Worm (Caenorhabditis elegans) whole organism, young adult: ENCODE data around the gene frl-1.

ENCODE experiments used
- B0336.3 ChIP-seq: fragments of 200-800 bp; sonication (Bioruptor generic); IDR thresholded peaks from 2 replicates; pipeline ENCODE4 v1.3.6; 2022; ENCODE audit warnings: missing genetic modification characterization, missing compliant biosample characterization
- C17E4.6 ChIP-seq: fragments of 200-800 bp; sonication (Bioruptor generic); IDR thresholded peaks from 2 replicates; pipeline ENCODE4 v1.3.6; 2022; ENCODE audit warnings: missing genetic modification reagents, missing genetic modification characterization, missing compliant biosample characterization
- D2030.7 ChIP-seq: fragments of 200-800 bp; sonication (Bioruptor generic); IDR thresholded peaks from 2 replicates; pipeline ENCODE4 v1.3.6; 2022; ENCODE audit warnings: missing genetic modification reagents, missing genetic modification characterization, missing compliant biosample characterization
- F23B12.7 ChIP-seq: sonication (generic microtip); optimal IDR thresholded peaks from 2 replicates; lab custom pipeline; 2017; ENCODE audit warnings: missing genetic modification characterization, mild to moderate bottlenecking, missing compliant biosample characterization, antibody characterized with exemption, moderate library complexity; ENCODE audit not compliant: insufficient read depth
- F33H1.4 ChIP-seq: fragments of 200-800 bp; sonication (Bioruptor generic); IDR thresholded peaks from 2 replicates; pipeline ENCODE4 v1.3.6; 2022; ENCODE audit warnings: missing genetic modification reagents, missing genetic modification characterization, missing compliant biosample characterization
- F39B2.1 ChIP-seq: fragments of 200-800 bp; sonication (Bioruptor generic); IDR thresholded peaks from 2 replicates; pipeline ENCODE4 v1.3.6; 2022; ENCODE audit warnings: missing genetic modification reagents, missing genetic modification characterization, missing compliant biosample characterization
- F52B5.7 ChIP-seq: sonication (generic microtip); optimal IDR thresholded peaks from 2 replicates; lab custom pipeline; 2016; ENCODE audit warnings: mild to moderate bottlenecking, missing genetic modification characterization, missing compliant biosample characterization
- K11D2.4 ChIP-seq: fragments of 200-800 bp; sonication (Bioruptor generic); IDR thresholded peaks from 2 replicates; pipeline ENCODE4 v1.3.6; 2022; ENCODE audit warnings: missing genetic modification reagents, missing genetic modification characterization, missing compliant biosample characterization
- Y53F4B.3 ChIP-seq: fragments of 200-800 bp; sonication (Bioruptor generic); IDR thresholded peaks from 2 replicates; pipeline ENCODE4 v1.3.6; 2022; ENCODE audit warnings: missing genetic modification reagents, missing genetic modification characterization, missing compliant biosample characterization
- Y56A3A.18 ChIP-seq: fragments of 200-800 bp; sonication (Bioruptor generic); IDR thresholded peaks from 2 replicates; pipeline ENCODE4 v1.3.6; 2022; ENCODE audit warnings: missing genetic modification reagents, missing genetic modification characterization, missing compliant biosample characterization
- Y67H2A.10 ChIP-seq: fragments of 200-800 bp; sonication (Bioruptor generic); conservative IDR thresholded peaks from 2 replicates; pipeline ENCODE4 v1.3.6; 2022; ENCODE audit warnings: missing genetic modification reagents, missing genetic modification characterization, missing compliant biosample characterization
- Y79H2A.3 ChIP-seq: fragments of 200-800 bp; sonication (Bioruptor generic); conservative IDR thresholded peaks from 2 replicates; pipeline ENCODE4 v1.3.6; 2022; ENCODE audit warnings: missing genetic modification reagents, missing genetic modification characterization, missing compliant biosample characterization
- aptf-2 ChIP-seq: fragments of 200-800 bp; sonication (Bioruptor generic); conservative IDR thresholded peaks from 2 replicates; pipeline ENCODE4 v1.3.6; 2022; ENCODE audit warnings: missing genetic modification reagents, missing genetic modification characterization, missing compliant biosample characterization
- atf-7 ChIP-seq: sonication (generic microtip); optimal IDR thresholded peaks from 2 replicates; lab custom pipeline; 2017; ENCODE audit warnings: mild to moderate bottlenecking, missing genetic modification characterization, missing compliant biosample characterization
- attf-5 ChIP-seq: fragments of 200-800 bp; sonication (Bioruptor generic); optimal IDR thresholded peaks from 2 replicates; lab custom pipeline; 2018; ENCODE audit warnings: mild to moderate bottlenecking, missing genetic modification characterization, missing compliant biosample characterization
- ceh-100 ChIP-seq: fragments of 200-800 bp; sonication (Bioruptor generic); IDR thresholded peaks from 2 replicates; pipeline ENCODE4 v1.3.6; 2022; ENCODE audit warnings: missing genetic modification reagents, missing genetic modification characterization, missing compliant biosample characterization
- ceh-58 ChIP-seq: fragments of 200-800 bp; sonication (Bioruptor generic); IDR thresholded peaks from 2 replicates; pipeline ENCODE4 v1.3.6; 2022; ENCODE audit warnings: missing genetic modification characterization, missing compliant biosample characterization
- ceh-91 ChIP-seq: fragments of 200-800 bp; sonication (Bioruptor generic); IDR thresholded peaks from 2 replicates; pipeline ENCODE4 v1.3.6; 2022; ENCODE audit warnings: missing genetic modification reagents, missing genetic modification characterization, missing compliant biosample characterization
- ekl-4 ChIP-seq: fragments of 200-800 bp; sonication (Bioruptor generic); IDR thresholded peaks from 2 replicates; pipeline ENCODE4 v1.3.6; 2022; ENCODE audit warnings: missing genetic modification reagents, missing genetic modification characterization, missing compliant biosample characterization
- ets-4 ChIP-seq: fragments of 200-800 bp; sonication (Bioruptor generic); optimal IDR thresholded peaks from 2 replicates; lab custom pipeline; 2018; ENCODE audit warnings: mild to moderate bottlenecking, missing genetic modification characterization, missing compliant biosample characterization
- gei-17 ChIP-seq: fragments of 200-800 bp; sonication (Bioruptor generic); optimal IDR thresholded peaks from 2 replicates; lab custom pipeline; 2018; ENCODE audit warnings: mild to moderate bottlenecking, missing genetic modification characterization, missing compliant biosample characterization
- hmg-20 ChIP-seq: fragments of 200-800 bp; sonication (Bioruptor generic); IDR thresholded peaks from 2 replicates; pipeline ENCODE4 v1.3.6; 2022; ENCODE audit warnings: missing genetic modification reagents, missing genetic modification characterization, missing compliant biosample characterization
- hsf-1 ChIP-seq: fragments of 200-800 bp; sonication (Bioruptor generic); IDR thresholded peaks from 2 replicates; pipeline ENCODE4 v1.3.6; 2022; ENCODE audit warnings: missing genetic modification reagents, missing genetic modification characterization, missing compliant biosample characterization
- lag-1 ChIP-seq: fragments of 200-800 bp; sonication (Bioruptor generic); IDR thresholded peaks from 2 replicates; pipeline ENCODE4 v1.3.6; 2022; ENCODE audit warnings: missing genetic modification reagents, missing genetic modification characterization, missing compliant biosample characterization
- let-607 ChIP-seq, 2 experiments: fragments of 200-800 bp in 1 of 2; sonication (Bioruptor generic) in 1 of 2; sonication (generic microtip) in 1 of 2; optimal IDR thresholded peaks; 2 replicates each; lab custom pipeline; 2016 to 2018; ENCODE audit warnings: mild to moderate bottlenecking in 2 of 2, missing compliant biosample characterization in 2 of 2, missing genetic modification characterization in 2 of 2, moderate library complexity in 2 of 2, missing genotype in 1 of 2
- lin-35 ChIP-seq, 3 experiments: fragments of 150-350 bp in 2 of 3; sonication (generic microtip) in 1 of 3; optimal IDR thresholded peaks; 2 replicates each; lab custom pipeline; 2014 to 2018; ENCODE audit warnings: missing biosample characterization in 3 of 3, missing genetic modification characterization in 3 of 3, missing genetic modification reagents in 3 of 3
- lin-54 ChIP-seq: fragments of 200-800 bp; sonication (Bioruptor generic); optimal IDR thresholded peaks from 2 replicates; lab custom pipeline; 2018; ENCODE audit warnings: mild to moderate bottlenecking, missing genetic modification characterization, missing compliant biosample characterization
- lsl-1 ChIP-seq: fragments of 200-800 bp; sonication (Bioruptor generic); optimal IDR thresholded peaks from 2 replicates; lab custom pipeline; 2018; ENCODE audit warnings: mild to moderate bottlenecking, missing genetic modification characterization, moderate library complexity, missing compliant biosample characterization
- madf-6 ChIP-seq: fragments of 200-800 bp; sonication (Bioruptor generic); IDR thresholded peaks from 2 replicates; pipeline ENCODE4 v1.3.6; 2022; ENCODE audit warnings: missing genetic modification reagents, missing genetic modification characterization, missing compliant biosample characterization
- madf-8 ChIP-seq: fragments of 200-800 bp; sonication (Bioruptor generic); conservative IDR thresholded peaks from 2 replicates; pipeline ENCODE4 v1.3.6; 2022; ENCODE audit warnings: missing genetic modification reagents, missing genetic modification characterization, missing compliant biosample characterization
- nfya-2 ChIP-seq: fragments of 200-800 bp; sonication (Bioruptor generic); IDR thresholded peaks from 2 replicates; pipeline ENCODE4 v1.3.6; 2022; ENCODE audit warnings: missing genetic modification reagents, missing genetic modification characterization, missing compliant biosample characterization
- nfyb-1 ChIP-seq: fragments of 200-800 bp; sonication (Bioruptor generic); IDR thresholded peaks from 2 replicates; pipeline ENCODE4 v1.3.6; 2022; ENCODE audit warnings: missing genetic modification reagents, missing genetic modification characterization, missing compliant biosample characterization
- nhr-120 ChIP-seq: fragments of 200-800 bp; sonication (Bioruptor generic); IDR thresholded peaks from 2 replicates; pipeline ENCODE4 v1.3.6; 2022; ENCODE audit warnings: missing genetic modification characterization, missing compliant biosample characterization
- nhr-90 ChIP-seq: sonication (generic microtip); optimal IDR thresholded peaks from 2 replicates; lab custom pipeline; 2016; ENCODE audit warnings: missing genotype, mild to moderate bottlenecking, missing genetic modification characterization, missing compliant biosample characterization
- rec-8 ChIP-seq, 2 experiments: sonication (generic microtip); optimal IDR thresholded peaks; 2 replicates each; lab custom pipeline; 2016; ENCODE audit warnings: mild to moderate bottlenecking in 2 of 2, missing genetic modification characterization in 2 of 2, missing genetic modification reagents in 2 of 2, missing genotype in 2 of 2, missing biosample characterization in 1 of 2, missing compliant biosample characterization in 1 of 2, moderate library complexity in 1 of 2
- sdz-38 ChIP-seq: sonication (generic microtip); optimal IDR thresholded peaks from 2 replicates; lab custom pipeline; 2016; ENCODE audit warnings: missing genotype, missing genetic modification characterization, missing compliant biosample characterization
- snpc-3.4 ChIP-seq: sonication (generic microtip); optimal IDR thresholded peaks from 2 replicates; lab custom pipeline; 2017; ENCODE audit warnings: missing genetic modification characterization, mild to moderate bottlenecking, missing compliant biosample characterization, antibody characterized with exemption, moderate library complexity, missing genotype, missing genetic modification reagents
- snpc-4 ChIP-seq, 5 experiments: fragments of 150-350 bp in 1 of 5; sonication (generic microtip) in 4 of 5; optimal IDR thresholded peaks; 2 replicates each; lab custom pipeline; 2014 to 2018; ENCODE audit warnings: missing genetic modification characterization in 5 of 5, missing biosample characterization in 3 of 5, antibody characterized with exemption in 2 of 5, mild to moderate bottlenecking in 2 of 5, missing compliant biosample characterization in 2 of 5, missing genotype in 2 of 5, moderate library complexity in 2 of 5, missing genetic modification reagents in 1 of 5
- sptf-2 ChIP-seq: fragments of 200-800 bp; sonication (Bioruptor generic); optimal IDR thresholded peaks from 2 replicates; lab custom pipeline; 2018; ENCODE audit warnings: mild to moderate bottlenecking, missing genetic modification characterization, missing compliant biosample characterization
- xnd-1 ChIP-seq: sonication (generic microtip); optimal IDR thresholded peaks from 2 replicates; lab custom pipeline; 2016; ENCODE audit warnings: missing genotype, missing genetic modification reagents, missing genetic modification characterization, missing compliant biosample characterization
- zfh-2 ChIP-seq: fragments of 200-800 bp; sonication (Bioruptor generic); conservative IDR thresholded peaks from 2 replicates; pipeline ENCODE4 v1.3.6; 2022; ENCODE audit warnings: missing genetic modification reagents, missing genetic modification characterization, missing compliant biosample characterization
- zim-3 ChIP-seq: sonication (generic microtip); optimal IDR thresholded peaks from 2 replicates; lab custom pipeline; 2017; ENCODE audit warnings: mild to moderate bottlenecking, missing genetic modification characterization, moderate library complexity, missing compliant biosample characterization
- ztf-18 ChIP-seq: sonication (generic microtip); optimal IDR thresholded peaks from 2 replicates; lab custom pipeline; 2016; ENCODE audit warnings: missing genotype, mild to moderate bottlenecking, missing genetic modification characterization, missing compliant biosample characterization
- ztf-22 ChIP-seq: fragments of 200-800 bp; sonication (Bioruptor generic); optimal IDR thresholded peaks from 2 replicates; lab custom pipeline; 2018; ENCODE audit warnings: mild to moderate bottlenecking, missing genetic modification characterization, moderate library complexity, missing compliant biosample characterization

The frl-1 gene

DNA sequence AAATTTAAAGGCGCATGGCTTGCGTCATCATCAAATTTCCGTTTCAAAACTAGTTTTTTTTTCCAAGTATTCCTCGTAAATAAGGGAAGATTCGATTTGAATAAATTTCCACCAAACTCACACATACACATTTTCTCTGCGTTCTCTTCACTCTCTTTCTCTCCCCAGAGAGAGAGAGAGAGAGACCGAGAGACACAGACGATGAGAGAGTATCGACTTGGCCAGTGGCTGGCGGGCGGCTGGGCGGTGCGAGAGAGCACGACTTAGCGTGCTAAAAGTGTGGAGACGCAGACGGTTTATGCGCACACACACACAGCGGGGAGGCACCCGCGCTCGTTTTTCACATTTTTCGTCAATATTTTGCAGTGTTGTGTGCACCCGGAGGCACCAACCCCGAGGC, 23.1 kb upstream of the frl-1 start (continued):
- TF ChIP-seq ekl-4 (0 out of 2 replicates have a peak, but pooled peaks have one; percentile 31), hsf-1 (no peak), lin-35 (GFP tag; optimal IDR thresholded peaks at IDR 0.05; lab: Kevin White, UChicago) (peak in 1 of 3 experiments; percentile 15), Y67H2A.10 (no peak), zfh-2 (peak; percentile 96), C17E4.6 (GFP tag; lab: Robert Waterston, UW) (no peak)

DNA sequence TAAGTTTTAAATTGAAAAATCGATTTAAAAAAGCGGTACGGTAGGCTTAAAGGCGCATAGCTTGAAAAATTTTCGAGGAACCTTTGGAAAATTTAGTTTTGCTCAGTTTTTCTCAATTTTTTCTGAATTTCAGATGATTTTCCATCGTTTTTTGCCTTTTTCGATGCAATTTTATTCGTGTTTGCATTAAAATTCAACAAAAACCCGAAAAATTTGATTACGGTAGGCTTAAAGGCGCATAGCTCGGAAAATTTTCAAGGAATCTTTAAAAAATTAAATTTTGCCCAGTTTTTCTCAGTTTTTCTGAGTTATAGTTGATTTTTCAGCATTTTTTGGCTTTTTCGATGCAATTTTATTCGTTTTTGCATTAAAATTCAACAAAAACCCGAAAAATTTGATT, 22.6 kb upstream of the frl-1 start:
- TF ChIP-seq F39B2.1 (GFP tag; lab: Robert Waterston, UW) (no peak), snpc-3.4 (tag; lab: Kevin White, UChicago) (no peak), lin-54 (GFP tag; lab: Kevin White, UChicago) (no peak), ztf-22 (GFP tag; lab: Kevin White, UChicago) (no peak), madf-8 (GFP tag; lab: Robert Waterston, UW) (peak; percentile 50), B0336.3 (GFP tag; lab: Robert Waterston, UW) (no peak), aptf-2 (GFP tag; lab: Robert Waterston, UW) (no peak), attf-5 (GFP tag; lab: Kevin White, UChicago) (no peak), lsl-1 (GFP tag; lab: Kevin White, UChicago) (peak; percentile 97), snpc-4 (GFP tag; optimal IDR thresholded peaks at IDR 0.05; lab: Kevin White, UChicago) (no peak), snpc-4 (tag; optimal IDR thresholded peaks at IDR 0.05; lab: Kevin White, UChicago) (no peak), nhr-90 (no peak), madf-6 (GFP tag; lab: Robert Waterston, UW) (peak; percentile 70), K11D2.4 (GFP tag; lab: Robert Waterston, UW) (no peak), Y53F4B.3 (GFP tag; lab: Robert Waterston, UW) (no peak), ztf-18 (tag; lab: Kevin White, UChicago) (no peak), rec-8 (tag; optimal IDR thresholded peaks at IDR 0.05; lab: Kevin White, UChicago) (no peak), ekl-4 (no peak), ets-4 (no peak), F52B5.7 (tag; lab: Kevin White, UChicago) (no peak), lag-1 (no peak), ceh-91 (GFP tag; lab: Robert Waterston, UW) (peak; percentile 66; the same call in 1 of the 2 replicates), gei-17 (GFP tag; lab: Kevin White, UChicago) (no peak), zfh-2 (no peak), let-607 (tag; optimal IDR thresholded peaks at IDR 0.05; lab: Kevin White, UChicago) (no peak), sptf-2 (GFP tag; lab: Kevin White, UChicago) (no peak), hmg-20 (GFP tag; lab: Robert Waterston, UW) (no peak), Y56A3A.18 (GFP tag; lab: Robert Waterston, UW) (no peak), nfyb-1 (GFP tag; lab: Robert Waterston, UW) (no peak), nfya-2 (no peak), atf-7 (tag; lab: Kevin White, UChicago) (no peak), F33H1.4 (GFP tag; lab: Robert Waterston, UW) (peak; percentile 28), nhr-120 (GFP tag; lab: Robert Waterston, UW) (no peak), sdz-38 (tag; lab: Kevin White, UChicago) (no peak), D2030.7 (GFP tag; lab: Robert Waterston, UW) (no peak), zim-3 (tag; lab: Kevin White, UChicago) (no peak), F23B12.7 (tag; lab: Kevin White, UChicago) (no peak), xnd-1 (tag; lab: Kevin White, UChicago) (peak; percentile 81), Y79H2A.3 (GFP tag; lab: Robert Waterston, UW) (no peak), ceh-58 (GFP tag; lab: Robert Waterston, UW) (no peak), ceh-100 (GFP tag; lab: Robert Waterston, UW) (no peak)
- TF ChIP-seq, all 124 proteins: peak for 6
